Worm (Caenorhabditis elegans) whole organism, late embryonic: Measurements from ENCODE around the gene lig-1.

Experiments used
- C08G9.2 ChIP-seq: sonication (generic microtip); optimal IDR thresholded peaks from 2 replicates; lab custom pipeline; 2016; ENCODE audit warnings: mild to moderate bottlenecking, missing genetic modification characterization, moderate library complexity, missing compliant biosample characterization
- T23F11.4 ChIP-seq: fragments of 200-800 bp; sonication (Bioruptor generic); optimal IDR thresholded peaks from 2 replicates; lab custom pipeline; 2018; ENCODE audit warnings: mild to moderate bottlenecking, missing genetic modification characterization, missing compliant biosample characterization
- Y22D7AL.16 ChIP-seq: sonication (generic microtip); optimal IDR thresholded peaks from 2 replicates; lab custom pipeline; 2016; ENCODE audit warnings: missing genetic modification characterization, missing compliant biosample characterization
- ceh-19 ChIP-seq: fragments of 200-800 bp; sonication (Bioruptor generic); optimal IDR thresholded peaks from 2 replicates; lab custom pipeline; 2018; ENCODE audit warnings: mild to moderate bottlenecking, missing genetic modification characterization, missing compliant biosample characterization
- ceh-24 ChIP-seq: sonication (generic microtip); optimal IDR thresholded peaks from 2 replicates; lab custom pipeline; 2016; ENCODE audit warnings: mild to moderate bottlenecking, missing genetic modification characterization, missing compliant biosample characterization
- elt-2 ChIP-seq: sonication (generic microtip); optimal IDR thresholded peaks from 2 replicates; lab custom pipeline; 2016; ENCODE audit warnings: missing genetic modification reagents, missing genetic modification characterization, missing compliant biosample characterization
- fax-1 ChIP-seq: sonication (generic microtip); optimal IDR thresholded peaks from 2 replicates; lab custom pipeline; 2016; ENCODE audit warnings: missing genotype, missing genetic modification characterization, missing compliant biosample characterization
- fkh-10 ChIP-seq: fragments of 150-350 bp; optimal IDR thresholded peaks from 2 replicates; lab custom pipeline; 2014; ENCODE audit warnings: missing biosample characterization, missing genetic modification reagents, missing genetic modification characterization
- hlh-13 ChIP-seq: fragments of 200-800 bp; sonication (Bioruptor generic); optimal IDR thresholded peaks from 2 replicates; lab custom pipeline; 2018; ENCODE audit warnings: mild to moderate bottlenecking, missing genetic modification characterization, missing compliant biosample characterization
- npax-4 ChIP-seq: sonication (generic microtip); optimal IDR thresholded peaks from 2 replicates; lab custom pipeline; 2016; ENCODE audit warnings: missing genetic modification characterization, missing compliant biosample characterization
- pat-9 ChIP-seq: fragments of 200-800 bp; sonication (Bioruptor generic); optimal IDR thresholded peaks from 2 replicates; lab custom pipeline; 2018; ENCODE audit warnings: mild to moderate bottlenecking, missing genetic modification characterization, moderate library complexity, missing compliant biosample characterization
- ref-2 ChIP-seq: sonication (generic microtip); optimal IDR thresholded peaks from 2 replicates; lab custom pipeline; 2016; ENCODE audit warnings: missing genetic modification characterization, missing compliant biosample characterization
- sdc-2 ChIP-seq: sonication (generic microtip); optimal IDR thresholded peaks from 2 replicates; lab custom pipeline; 2016; ENCODE audit warnings: missing genotype, missing genetic modification characterization, missing compliant biosample characterization
- sox-4 ChIP-seq: sonication (generic microtip); optimal IDR thresholded peaks from 2 replicates; lab custom pipeline; 2017; ENCODE audit warnings: mild to moderate bottlenecking, missing genetic modification characterization, inconsistent platforms, missing compliant biosample characterization
- zip-5 ChIP-seq: sonication (generic microtip); optimal IDR thresholded peaks from 2 replicates; lab custom pipeline; 2016; ENCODE audit warnings: missing genetic modification characterization, missing compliant biosample characterization

Gene lig-1

DNA sequence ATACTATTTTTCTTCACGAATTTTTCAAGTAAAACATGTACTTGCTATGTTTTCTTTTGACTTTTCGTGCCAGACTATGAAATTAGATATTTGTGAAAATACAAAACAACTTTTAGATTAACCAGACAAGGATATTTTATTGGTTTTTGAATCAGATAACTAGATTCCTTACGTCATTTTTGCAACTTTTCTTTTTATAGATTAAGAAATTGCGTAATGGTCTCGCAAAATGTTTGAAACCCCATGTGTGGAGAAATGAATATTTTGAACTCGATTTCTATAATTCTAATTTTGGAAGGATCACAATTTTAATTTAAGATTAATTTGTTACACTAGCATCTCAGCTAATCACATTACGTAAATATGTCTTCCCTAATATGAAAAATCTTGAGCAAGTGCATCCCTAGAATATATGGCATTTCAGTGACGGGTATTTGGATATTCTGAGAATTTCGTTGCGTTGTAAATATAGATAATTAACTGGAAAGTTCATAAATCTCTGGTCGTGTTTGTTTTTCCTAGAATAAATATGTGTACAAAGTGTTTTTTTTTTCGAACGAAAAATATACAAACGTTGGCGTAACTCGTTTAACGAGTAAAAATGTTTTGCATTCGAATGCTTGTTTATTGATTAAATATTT is 48.7 kb downstream of the lig-1 start:
- TF ChIP-seq sox-4: no peak
- no peak for TF ChIP-seq elt-2 (tag; lab: Kevin White, UChicago)

DNA sequence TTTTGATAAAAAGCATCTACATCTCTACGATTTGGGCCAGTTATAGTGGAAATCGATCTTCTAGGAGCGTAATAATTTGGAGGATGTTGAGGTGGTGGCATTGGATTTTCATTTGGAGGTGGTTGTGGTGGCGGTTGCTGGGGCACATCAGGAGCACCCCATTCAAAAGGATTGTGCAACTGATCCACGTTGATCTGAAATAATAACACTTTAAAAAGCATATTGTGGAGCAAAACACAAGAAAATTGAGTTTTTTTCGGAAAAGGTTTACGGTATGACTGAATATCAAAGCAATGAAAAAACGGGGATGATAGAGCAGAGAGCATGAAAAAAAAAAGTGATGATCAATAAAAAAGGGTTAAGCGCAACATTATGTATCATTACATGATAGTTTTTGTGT is 51.7 kb downstream of the lig-1 start, which contains the start of gene saeg-1:
TSS of gene saeg-1 (minus strand) at position 101 of the 400 bp plus-strand sequence.
- TF ChIP-seq sdc-2 (tag; lab: Kevin White, UChicago) (no peak), pat-9 (tag; lab: Kevin White, UChicago) (no peak), ceh-19 (no peak), sox-4 (no peak), fax-1 (tag; lab: Kevin White, UChicago) (no peak), zip-5 (no peak), ref-2 (tag; lab: Kevin White, UChicago) (no peak), hlh-13 (no peak), ceh-24 (tag; lab: Kevin White, UChicago) (no peak), Y22D7AL.16 (tag; lab: Kevin White, UChicago) (no peak), T23F11.4 (GFP tag; lab: Kevin White, UChicago) (no peak), npax-4 (no peak), C08G9.2 (tag; lab: Kevin White, UChicago) (no peak), fkh-10 (GFP tag; lab: Kevin White, UChicago) (no peak)
